Worm (Caenorhabditis elegans): ENCODE measurements around the gene F59B10.3.
A peak's percentile ranks its signal among the peaks of the same experiment; 100 is the strongest.

Gene F59B10.3

ce11 chrII:10537988-10538387, 27.6 kb downstream of the F59B10.3 start:
- no peak for TF ChIP-seq B0035.1 (tag; optimal IDR thresholded peaks at IDR 0.05)
- TF ChIP-seq lin-40 (tag; optimal IDR thresholded peaks at IDR 0.05): peak; percentile 31
- TF ChIP-seq madf-3 (GFP tag; IDR thresholded peaks at IDR 0.05): no peak
- TF ChIP-seq F55B11.4 (tag; optimal IDR thresholded peaks at IDR 0.05; ENCODE audit: borderline replicate concordance, insufficient read depth): no peak
- no peak for TF ChIP-seq ets-4 (GFP tag; optimal IDR thresholded peaks at IDR 0.05)
- TF ChIP-seq F10E7.11 (tag; optimal IDR thresholded peaks at IDR 0.05): no peak
- no peak for TF ChIP-seq nhr-27 (tag; optimal IDR thresholded peaks at IDR 0.05)
- no peak for TF ChIP-seq Y56A3A.18 (GFP tag; IDR thresholded peaks at IDR 0.05)
- TF ChIP-seq tbp1 (GFP tag; optimal IDR thresholded peaks at IDR 0.05): peak; percentile 32
- no peak for TF ChIP-seq rcor-1 (GFP tag; IDR thresholded peaks at IDR 0.05)
- TF ChIP-seq madf-6 (GFP tag; IDR thresholded peaks at IDR 0.05): peak; percentile 41; the same call in 1 of the 2 replicates
- no peak for TF ChIP-seq bed-1 (GFP tag; IDR thresholded peaks at IDR 0.05)
- TF ChIP-seq lsy-27 (tag; optimal IDR thresholded peaks at IDR 0.05; ENCODE audit: borderline replicate concordance, insufficient read depth): no peak
- TF ChIP-seq tlf-1 (GFP tag; optimal IDR thresholded peaks at IDR 0.05): no peak
- TF ChIP-seq rec-8 (tag; optimal IDR thresholded peaks at IDR 0.05): peak; percentile 19 to 45
- no peak for TF ChIP-seq sdz-38 (tag; optimal IDR thresholded peaks at IDR 0.05)
- TF ChIP-seq B0336.3 (GFP tag; IDR thresholded peaks at IDR 0.05): no peak
- 0 out of 2 replicates have a peak, but pooled peaks have one; percentile 39 for TF ChIP-seq K11D2.4 (GFP tag; IDR thresholded peaks at IDR 0.05)
- TF ChIP-seq aptf-2 (GFP tag; conservative IDR thresholded peaks at IDR 0.05): no peak
- peak; percentile 38; the same call in 1 of the 2 replicates for TF ChIP-seq pbrm-1 (GFP tag; IDR thresholded peaks at IDR 0.05)
- peak; percentile 45 for TF ChIP-seq D2030.7 (GFP tag; IDR thresholded peaks at IDR 0.05)
- no peak for TF ChIP-seq ztf-25 (GFP tag; IDR thresholded peaks at IDR 0.05)
- TF ChIP-seq sea-2 (GFP tag; IDR thresholded peaks at IDR 0.05): 0 out of 2 replicates have a peak, but pooled peaks have one; percentile 40
- no peak for TF ChIP-seq T07F8.4 (tag; optimal IDR thresholded peaks at IDR 0.05)
- no peak for TF ChIP-seq ekl-4 (GFP tag; IDR thresholded peaks at IDR 0.05)
- peak; percentile 69; the same call in 1 of the 2 replicates for TF ChIP-seq bed-2 (GFP tag; IDR thresholded peaks at IDR 0.05)
- no peak for TF ChIP-seq nfyb-1 (GFP tag; IDR thresholded peaks at IDR 0.05)
- 0 out of 2 replicates have a peak, but pooled peaks have one; percentile 53 for TF ChIP-seq Y79H2A.3 (GFP tag; conservative IDR thresholded peaks at IDR 0.05)
- no peak for TF ChIP-seq akir-1 (GFP tag; optimal IDR thresholded peaks at IDR 0.05)
- TF ChIP-seq hmg-1.2 (GFP tag; IDR thresholded peaks at IDR 0.05): no peak
- TF ChIP-seq C17E4.6 (GFP tag; IDR thresholded peaks at IDR 0.05): no peak
- peak; percentile 80 for TF ChIP-seq unc-130 (GFP tag; optimal IDR thresholded peaks at IDR 0.05)
- no peak for TF ChIP-seq mel-28 (tag; optimal IDR thresholded peaks at IDR 0.05; ENCODE audit: borderline replicate concordance)
- TF ChIP-seq lsl-1 (GFP tag; optimal IDR thresholded peaks at IDR 0.05): peak; percentile 4
- no peak for TF ChIP-seq lir-1 (GFP tag; conservative IDR thresholded peaks at IDR 0.05)
- no peak for TF ChIP-seq him-1 (tag; optimal IDR thresholded peaks at IDR 0.05)
- no peak for TF ChIP-seq F57A8.1 (GFP tag; optimal IDR thresholded peaks at IDR 0.05)
- no peak for TF ChIP-seq ztf-3 (GFP tag; optimal IDR thresholded peaks at IDR 0.05)
- TF ChIP-seq ceh-58 (GFP tag; IDR thresholded peaks at IDR 0.05): no peak
- TF ChIP-seq snpc-1.3 (tag; optimal IDR thresholded peaks at IDR 0.05; ENCODE audit: insufficient read depth): no peak
- no peak for TF ChIP-seq ama-1 (optimal IDR thresholded peaks at IDR 0.05)
- TF ChIP-seq ama-1 (GFP tag; optimal IDR thresholded peaks at IDR 0.05): no peak
- TF ChIP-seq mxl-1 (tag; optimal IDR thresholded peaks at IDR 0.05): no peak
- TF ChIP-seq efl-1 (GFP tag; optimal IDR thresholded peaks at IDR 0.05): no peak
- TF ChIP-seq unc-62 (GFP tag; optimal IDR thresholded peaks at IDR 0.05): no peak
- peak; percentile 73 for TF ChIP-seq ZK185.1 (tag; optimal IDR thresholded peaks at IDR 0.05; ENCODE audit: poor library complexity, severe bottlenecking)
- no peak for TF ChIP-seq hlh-26 (GFP tag; conservative IDR thresholded peaks at IDR 0.05)
- no peak for TF ChIP-seq B0261.1 (tag; optimal IDR thresholded peaks at IDR 0.05)
